In genomic region chr3L:3444246-3444785, dm6 we compare ENCODE assay signal across 1 fruit fly cellular context.
TF ChIP-seq lines count a peak whose summit lies in the region.

No protein-coding gene starts in this region.

TF ChIP-seq in whole organism, prepupa, 60 proteins besides CTCF, POLR2A, EP300 and RAD21 (continued from another document):
- no peak for TF ChIP-seq CG7368 (GFP tag; optimal IDR thresholded peaks at IDR 0.05; lab: Kevin White, UChicago)
- TF ChIP-seq CG8632 (GFP tag; optimal IDR thresholded peaks at IDR 0.05; lab: Kevin White, UChicago) = peak; percentile 11
- no peak for TF ChIP-seq CG34406 (GFP tag; optimal IDR thresholded peaks at IDR 0.05; lab: Kevin White, UChicago)
- TF ChIP-seq Hr4 (GFP tag; optimal IDR thresholded peaks at IDR 0.05; lab: Kevin White, UChicago) = peak; percentile 34
- TF ChIP-seq CG16779 (tag; optimal IDR thresholded peaks at IDR 0.05; lab: Kevin White, UChicago) = no peak
- no peak for TF ChIP-seq CG11762 (GFP tag; optimal IDR thresholded peaks at IDR 0.05; lab: Kevin White, UChicago; ENCODE audit: insufficient read depth)
- peak; percentile 45 for TF ChIP-seq Gug (GFP tag; IDR thresholded peaks at IDR 0.05; lab: Robert Waterston, UW)
- peak; percentile 62 for TF ChIP-seq CG10669 (GFP tag; optimal IDR thresholded peaks at IDR 0.05; lab: Kevin White, UChicago)
- TF ChIP-seq CG8119 (GFP tag; IDR thresholded peaks at IDR 0.05; lab: Robert Waterston, UW) = peak; percentile 68
- no peak for TF ChIP-seq svp (GFP tag; lab: Kevin White, UChicago)
- TF ChIP-seq Ets21C (GFP tag; optimal IDR thresholded peaks at IDR 0.05; lab: Kevin White, UChicago) = no peak
- peak; percentile 43 for TF ChIP-seq pdm3 (GFP tag; optimal IDR thresholded peaks at IDR 0.05; lab: Kevin White, UChicago)
- TF ChIP-seq Hr39 (GFP tag; optimal IDR thresholded peaks at IDR 0.05; lab: Kevin White, UChicago) = no peak
- no peak for TF ChIP-seq Hr38 (GFP tag; optimal IDR thresholded peaks at IDR 0.05; lab: Kevin White, UChicago)
- no peak for TF ChIP-seq esn (GFP tag; optimal IDR thresholded peaks at IDR 0.05; lab: Kevin White, UChicago)
- TF ChIP-seq Blimp-1 (GFP tag; optimal IDR thresholded peaks at IDR 0.05; lab: Kevin White, UChicago) = no peak
- TF ChIP-seq Ets96B (tag; optimal IDR thresholded peaks at IDR 0.05; lab: Kevin White, UChicago) = peak; percentile 67
- no peak for TF ChIP-seq vri (GFP tag; optimal IDR thresholded peaks at IDR 0.05; lab: Kevin White, UChicago)
- no peak for TF ChIP-seq Sox102F (GFP tag; optimal IDR thresholded peaks at IDR 0.05; lab: Kevin White, UChicago)
TF ChIP-seq in whole organism, prepupa: peak in this region for 32.
